Fruit fly (Drosophila melanogaster): ENCODE data around the gene CG31606.

Gene CG31606

dm6 chr2L:8126849-8127602 lies 20.4 kb upstream of the CG31606 start, which contains the start of the genes CG12375 and CG8668 (continued):
- TF ChIP-seq CG4424 (GFP tag; optimal IDR thresholded peaks at IDR 0.05) (no peak), ssp (GFP tag; IDR thresholded peaks at IDR 0.05) (no peak), dimm (GFP tag; IDR thresholded peaks at IDR 0.05) (no peak), Nf-YA (GFP tag; IDR thresholded peaks at IDR 0.05) (no peak), CG4707 (GFP tag; optimal IDR thresholded peaks at IDR 0.05) (no peak), btn (GFP tag; optimal IDR thresholded peaks at IDR 0.05) (no peak), ems (GFP tag; optimal IDR thresholded peaks at IDR 0.05) (no peak), Rfx (GFP tag; IDR thresholded peaks at IDR 0.05) (peak; percentile 28; the same call in 1 of the 2 replicates), CG8478 (optimal IDR thresholded peaks at IDR 0.05) (no peak), CG1832 (GFP tag; optimal IDR thresholded peaks at IDR 0.05) (no peak), abd-A (tag; optimal IDR thresholded peaks at IDR 0.05) (no peak), CG2120 (GFP tag; optimal IDR thresholded peaks at IDR 0.05) (peak; percentile 2), otp (GFP tag; IDR thresholded peaks at IDR 0.05) (no peak), CG17912 (GFP tag; optimal IDR thresholded peaks at IDR 0.05) (no peak), CG7786 (GFP tag; optimal IDR thresholded peaks at IDR 0.05) (no peak), Aef1 (GFP tag; IDR thresholded peaks at IDR 0.05) (no peak), Bdp1 (GFP tag; optimal IDR thresholded peaks at IDR 0.05) (no peak), NK7.1 (GFP tag; optimal IDR thresholded peaks at IDR 0.05) (no peak), Blimp-1 (GFP tag; optimal IDR thresholded peaks at IDR 0.05) (no peak), CG18764 (GFP tag; optimal IDR thresholded peaks at IDR 0.05) (no peak), Taf1 (GFP tag; IDR thresholded peaks at IDR 0.05) (no peak), CG6175 (GFP tag; IDR thresholded peaks at IDR 0.05) (no peak), Tbp (GFP tag; optimal IDR thresholded peaks at IDR 0.05) (no peak), bcd (GFP tag; optimal IDR thresholded peaks at IDR 0.05) (no peak), CG16779 (GFP tag; IDR thresholded peaks at IDR 0.05) (no peak), Adf1 (GFP tag; IDR thresholded peaks at IDR 0.05) (no peak), gce (GFP tag; IDR thresholded peaks at IDR 0.05) (no peak), danr (GFP tag; IDR thresholded peaks at IDR 0.05) (no peak), CG3847 (GFP tag; IDR thresholded peaks at IDR 0.05) (no peak), CG7372 (GFP tag; IDR thresholded peaks at IDR 0.05) (no peak), sens-2 (GFP tag; IDR thresholded peaks at IDR 0.05) (no peak), HLHmδ (GFP tag; optimal IDR thresholded peaks at IDR 0.05) (no peak), CG6654 (GFP tag; optimal IDR thresholded peaks at IDR 0.05) (no peak), caup (GFP tag; optimal IDR thresholded peaks at IDR 0.05; ENCODE audit: severe bottlenecking) (no peak), CG12391 (tag; optimal IDR thresholded peaks at IDR 0.05) (no peak), Hr3 (GFP tag; optimal IDR thresholded peaks at IDR 0.05) (no peak), CG2889 (GFP tag; IDR thresholded peaks at IDR 0.05) (no peak), CG10321 (GFP tag; IDR thresholded peaks at IDR 0.05) (no peak), CG11093 (GFP tag; IDR thresholded peaks at IDR 0.05) (no peak), CG9876 (GFP tag; optimal IDR thresholded peaks at IDR 0.05) (no peak), CG4360 (GFP tag; IDR thresholded peaks at IDR 0.05) (peak; percentile 89), kah (GFP tag; optimal IDR thresholded peaks at IDR 0.05) (no peak), CG2678 (tag; optimal IDR thresholded peaks at IDR 0.05) (no peak), trh (GFP tag; optimal IDR thresholded peaks at IDR 0.05) (no peak), TFAM (GFP tag; optimal IDR thresholded peaks at IDR 0.05) (no peak), sisA (GFP tag; IDR thresholded peaks at IDR 0.05) (no peak), Doc3 (GFP tag; IDR thresholded peaks at IDR 0.05; ENCODE audit: partially characterized antibody) (peak; percentile 75), fd64A (GFP tag; optimal IDR thresholded peaks at IDR 0.05) (no peak), ap (GFP tag; IDR thresholded peaks at IDR 0.05) (no peak), Bgb (GFP tag; IDR thresholded peaks at IDR 0.05; ENCODE audit: partially characterized antibody) (peak; percentile 87), kni (GFP tag; optimal IDR thresholded peaks at IDR 0.05) (no peak), CG5180 (GFP tag; optimal IDR thresholded peaks at IDR 0.05) (no peak)

All from whole organism, embryonic.